Worm (Caenorhabditis elegans): ENCODE results near the gene kbp-2.

DNA sequence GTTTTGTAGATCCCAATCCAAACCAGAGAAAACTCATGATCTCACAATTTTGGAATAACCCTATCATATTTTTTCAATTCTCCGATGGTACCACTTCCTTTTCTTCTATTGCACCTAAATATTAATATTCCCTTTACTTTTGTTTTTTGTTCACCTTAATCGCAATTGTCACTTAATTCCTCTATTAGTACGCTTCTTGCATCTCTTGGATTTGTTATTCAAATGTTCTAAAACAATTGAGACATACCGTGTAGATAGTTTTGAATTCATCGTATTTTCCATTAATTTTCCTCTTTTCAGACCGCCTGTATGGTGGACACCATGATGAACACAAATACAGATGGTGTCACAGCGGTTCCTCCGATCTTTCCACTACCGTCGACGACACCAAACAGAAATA is 48.1 kb upstream of the kbp-2 start, which contains the start of gene flh-2:
- no peak for TF ChIP-seq F13H6.1 (tag; optimal IDR thresholded peaks at IDR 0.05)
- TF ChIP-seq Y55F3AM.14 (GFP tag; optimal IDR thresholded peaks at IDR 0.05): no peak
- no peak for TF ChIP-seq elt-1 (tag; optimal IDR thresholded peaks at IDR 0.05)
- TF ChIP-seq unc-39 (tag; optimal IDR thresholded peaks at IDR 0.05): no peak
- TF ChIP-seq lin-39 (tag; optimal IDR thresholded peaks at IDR 0.05): no peak
- no peak for TF ChIP-seq aly-2 (tag; optimal IDR thresholded peaks at IDR 0.05)
- no peak for TF ChIP-seq egl-27 (tag; optimal IDR thresholded peaks at IDR 0.05)
- TF ChIP-seq zag-1 (tag; optimal IDR thresholded peaks at IDR 0.05): no peak
- TF ChIP-seq snpc-4 (tag; optimal IDR thresholded peaks at IDR 0.05): no peak
- no peak for TF ChIP-seq fos-1 (tag; optimal IDR thresholded peaks at IDR 0.05)
